Worm (Caenorhabditis elegans) whole organism, L4 larva: ENCODE data around the gene R02D5.3.
A peak's percentile ranks its signal among the peaks of the same experiment; 100 is the strongest.

Experiments used
- Y105C5A.15 ChIP-seq: fragments of 200-800 bp; sonication (Bioruptor generic); IDR thresholded peaks from 2 replicates; pipeline ENCODE4 v1.3.6; 2022; ENCODE audit warnings: missing genetic modification characterization, missing compliant biosample characterization
- aha-1 ChIP-seq: fragments of 150-350 bp; peaks from one replicate; lab custom pipeline; 2014; ENCODE audit warnings: missing biosample characterization, missing genetic modification characterization
- ceh-20 ChIP-seq: fragments of 200-800 bp; sonication (Bioruptor generic); IDR thresholded peaks from 2 replicates; pipeline ENCODE4 v1.3.6; 2022; ENCODE audit warnings: missing genetic modification reagents, missing genetic modification characterization, missing compliant biosample characterization
- ceh-44 ChIP-seq: fragments of 200-800 bp; sonication (Bioruptor generic); IDR thresholded peaks from 2 replicates; pipeline ENCODE4 v1.3.6; 2022; ENCODE audit warnings: missing genetic modification reagents, missing genetic modification characterization, missing compliant biosample characterization
- ceh-62 ChIP-seq: sonication (generic microtip); optimal IDR thresholded peaks from 2 replicates; lab custom pipeline; 2017; ENCODE audit warnings: missing biosample characterization, missing genetic modification characterization
- ces-1 ChIP-seq: fragments of 150-350 bp; sonication (generic microtip); optimal IDR thresholded peaks from 4 replicates; lab custom pipeline; 2014; ENCODE audit warnings: missing biosample characterization, missing genetic modification reagents, missing genetic modification characterization
- cey-2 ChIP-seq: sonication (generic microtip); optimal IDR thresholded peaks from 3 replicates; lab custom pipeline; 2017; ENCODE audit warnings: missing genetic modification characterization, mild to moderate bottlenecking, missing compliant biosample characterization, antibody characterized with exemption, borderline replicate concordance; ENCODE audit not compliant: insufficient read depth
- ctbp-1 ChIP-seq: fragments of 200-800 bp; sonication (Bioruptor generic); IDR thresholded peaks from 2 replicates; pipeline ENCODE4 v1.3.6; 2022; ENCODE audit warnings: missing genetic modification reagents, missing genetic modification characterization, missing compliant biosample characterization
- daf-19 ChIP-seq: fragments of 200-800 bp; sonication (Bioruptor generic); conservative IDR thresholded peaks from 2 replicates; pipeline ENCODE4 v1.3.6; 2022; ENCODE audit warnings: missing genetic modification characterization, missing compliant biosample characterization
- dmd-9 ChIP-seq: fragments of 200-800 bp; sonication (Bioruptor generic); IDR thresholded peaks from 2 replicates; pipeline ENCODE4 v1.3.6; 2022; ENCODE audit warnings: missing genetic modification reagents, missing genetic modification characterization, missing compliant biosample characterization
- dpl-1 ChIP-seq: fragments of 150-350 bp; optimal IDR thresholded peaks from 2 replicates; lab custom pipeline; 2014; ENCODE audit warnings: missing biosample characterization, missing genetic modification reagents, missing genetic modification characterization
- dve-1 ChIP-seq: sonication (generic microtip); optimal IDR thresholded peaks from 2 replicates; lab custom pipeline; 2017; ENCODE audit warnings: antibody characterized with exemption, mild to moderate bottlenecking, missing genetic modification characterization, missing compliant biosample characterization; ENCODE audit not compliant: insufficient read depth
- fkh-10 ChIP-seq: fragments of 150-350 bp; optimal IDR thresholded peaks from 2 replicates; lab custom pipeline; 2014; ENCODE audit warnings: missing biosample characterization, missing genetic modification reagents, missing genetic modification characterization
- fos-1 ChIP-seq: fragments of 150-350 bp; optimal IDR thresholded peaks from 2 replicates; lab custom pipeline; 2014; ENCODE audit warnings: missing biosample characterization, missing genetic modification characterization
- jun-1 ChIP-seq: fragments of 150-350 bp; optimal IDR thresholded peaks from 2 replicates; lab custom pipeline; 2014; ENCODE audit warnings: missing biosample characterization, missing genetic modification reagents, missing genetic modification characterization
- lin-15B ChIP-seq: fragments of 150-350 bp; sonication (generic microtip); optimal IDR thresholded peaks from 3 replicates; lab custom pipeline; 2014; ENCODE audit warnings: missing biosample characterization, missing genetic modification characterization
- lin-38 ChIP-seq: fragments of 200-800 bp; sonication (Bioruptor generic); IDR thresholded peaks from 2 replicates; pipeline ENCODE4 v1.3.6; 2022; ENCODE audit warnings: missing genetic modification reagents, missing genetic modification characterization, missing compliant biosample characterization
- lir-3 ChIP-seq: sonication (generic microtip); optimal IDR thresholded peaks from 2 replicates; lab custom pipeline; 2016; ENCODE audit warnings: mild to moderate bottlenecking, missing genetic modification characterization, missing compliant biosample characterization
- mep-1 ChIP-seq: fragments of 150-350 bp; sonication (generic microtip); optimal IDR thresholded peaks from 3 replicates; lab custom pipeline; 2014; ENCODE audit warnings: missing biosample characterization, missing genetic modification characterization
- mes-2 ChIP-seq: sonication (generic microtip); optimal IDR thresholded peaks from 2 replicates; lab custom pipeline; 2016; ENCODE audit warnings: missing genotype, mild to moderate bottlenecking, missing genetic modification characterization, missing compliant biosample characterization; ENCODE audit not compliant: poor library complexity, severe bottlenecking
- nhr-10 ChIP-seq: fragments of 150-350 bp; optimal IDR thresholded peaks from 2 replicates; lab custom pipeline; 2014; ENCODE audit warnings: missing biosample characterization, missing genetic modification characterization
- nhr-111 ChIP-seq: fragments of 200-800 bp; sonication (Bioruptor generic); optimal IDR thresholded peaks from 2 replicates; lab custom pipeline; 2018; ENCODE audit warnings: mild to moderate bottlenecking, missing genetic modification characterization, missing compliant biosample characterization
- nhr-42 ChIP-seq: fragments of 200-800 bp; sonication (Bioruptor generic); IDR thresholded peaks from 2 replicates; pipeline ENCODE4 v1.3.6; 2022; ENCODE audit warnings: missing genetic modification characterization, missing compliant biosample characterization
- nhr-48 ChIP-seq: sonication (generic microtip); optimal IDR thresholded peaks from 2 replicates; lab custom pipeline; 2016; ENCODE audit warnings: mild to moderate bottlenecking, missing genetic modification characterization, missing compliant biosample characterization
- nhr-77 ChIP-seq: fragments of 150-350 bp; optimal IDR thresholded peaks from 2 replicates; lab custom pipeline; 2014; ENCODE audit warnings: missing biosample characterization, missing genetic modification characterization
- pqm-1 ChIP-seq: sonication (generic microtip); optimal IDR thresholded peaks from 2 replicates; lab custom pipeline; 2017; ENCODE audit warnings: missing biosample characterization, missing genetic modification characterization
- sdz-12 ChIP-seq: fragments of 200-800 bp; sonication (Bioruptor generic); optimal IDR thresholded peaks from 2 replicates; lab custom pipeline; 2018; ENCODE audit warnings: mild to moderate bottlenecking, missing genetic modification characterization, missing compliant biosample characterization
- skn-1 ChIP-seq: fragments of 150-350 bp; optimal IDR thresholded peaks from 2 replicates; lab custom pipeline; 2014; ENCODE audit warnings: missing biosample characterization, missing genetic modification characterization
- snpc-1.2 ChIP-seq: fragments of 200-800 bp; sonication (Bioruptor generic); IDR thresholded peaks from 2 replicates; pipeline ENCODE4 v1.3.6; 2022; ENCODE audit warnings: missing genetic modification reagents, missing genetic modification characterization, missing compliant biosample characterization
- tag-97 ChIP-seq: fragments of 200-800 bp; sonication (Bioruptor generic); IDR thresholded peaks from 2 replicates; pipeline ENCODE4 v1.3.6; 2022; ENCODE audit warnings: missing genetic modification characterization, missing compliant biosample characterization
- tra-1 ChIP-seq: fragments of 200-800 bp; sonication (Bioruptor generic); IDR thresholded peaks from 2 replicates; pipeline ENCODE4 v1.3.6; 2022; ENCODE audit warnings: missing genetic modification reagents, missing genetic modification characterization, missing compliant biosample characterization
- unc-62 ChIP-seq, 3 experiments: fragments of 150-350 bp in 1 of 3; sonication (generic microtip); optimal IDR thresholded peaks in 2 of 3; peaks in 1 of 3; 1 replicate in 1 of 3; 2 replicates in 2 of 3; lab custom pipeline; 2014 to 2017; ENCODE audit warnings: missing biosample characterization in 3 of 3, missing genetic modification characterization in 3 of 3, missing genetic modification reagents in 3 of 3, missing genotype in 1 of 3
- vab-7 ChIP-seq: fragments of 200-800 bp; sonication (Bioruptor generic); IDR thresholded peaks from 2 replicates; pipeline ENCODE4 v1.3.6; 2022; ENCODE audit warnings: missing genetic modification reagents, missing genetic modification characterization, missing compliant biosample characterization
- zfp-2 ChIP-seq: sonication (generic microtip); optimal IDR thresholded peaks from 2 replicates; lab custom pipeline; 2016; ENCODE audit warnings: mild to moderate bottlenecking, missing genetic modification characterization, missing compliant biosample characterization
- zfp-3 ChIP-seq: fragments of 200-800 bp; sonication (Bioruptor generic); conservative IDR thresholded peaks from 2 replicates; pipeline ENCODE4 v1.3.6; 2022; ENCODE audit warnings: missing genetic modification reagents, missing genetic modification characterization, missing compliant biosample characterization
- zip-11 ChIP-seq: fragments of 200-800 bp; sonication (Bioruptor generic); IDR thresholded peaks from 2 replicates; pipeline ENCODE4 v1.3.6; 2022; ENCODE audit warnings: missing genetic modification characterization, missing compliant biosample characterization
- zip-2 ChIP-seq: fragments of 150-350 bp; optimal IDR thresholded peaks from 2 replicates; lab custom pipeline; 2014; ENCODE audit warnings: missing biosample characterization, missing genetic modification characterization
- ztf-11 ChIP-seq: fragments of 150-350 bp; optimal IDR thresholded peaks from 2 replicates; lab custom pipeline; 2014; ENCODE audit warnings: missing biosample characterization, missing genetic modification characterization
- ztf-7 ChIP-seq: fragments of 150-350 bp; optimal IDR thresholded peaks from 2 replicates; lab custom pipeline; 2014; ENCODE audit warnings: missing biosample characterization, missing genetic modification characterization

R02D5.3 gene

DNA sequence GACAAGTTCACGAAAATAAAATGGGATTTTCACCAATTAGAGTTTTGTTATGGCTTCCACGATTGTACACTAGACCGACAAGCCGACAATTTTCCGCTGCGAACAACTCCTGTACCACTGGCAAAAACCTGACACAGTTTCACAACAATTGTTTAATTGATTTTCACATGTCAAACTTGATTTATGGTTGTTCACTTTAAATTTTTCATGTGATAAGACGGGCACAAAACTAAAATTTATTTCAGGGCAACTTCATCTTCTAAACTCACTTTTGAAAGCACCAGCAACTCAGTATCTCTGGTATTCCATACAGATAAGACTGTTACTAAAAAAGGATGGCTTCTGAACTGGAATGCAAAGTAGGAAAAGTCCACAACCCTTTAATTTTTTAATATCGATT lies 1.6 kb upstream of the R02D5.3 start, which contains the start of gene R02D5.7:
Gene R02D5.7, minus strand, starts transcription at position 101 of the 400 bp plus-strand sequence.
- TF ChIP-seq skn-1 (tag; lab: Kevin White, UChicago) (no peak), pqm-1 (tag; lab: Kevin White, UChicago) (peak; percentile 11)

DNA sequence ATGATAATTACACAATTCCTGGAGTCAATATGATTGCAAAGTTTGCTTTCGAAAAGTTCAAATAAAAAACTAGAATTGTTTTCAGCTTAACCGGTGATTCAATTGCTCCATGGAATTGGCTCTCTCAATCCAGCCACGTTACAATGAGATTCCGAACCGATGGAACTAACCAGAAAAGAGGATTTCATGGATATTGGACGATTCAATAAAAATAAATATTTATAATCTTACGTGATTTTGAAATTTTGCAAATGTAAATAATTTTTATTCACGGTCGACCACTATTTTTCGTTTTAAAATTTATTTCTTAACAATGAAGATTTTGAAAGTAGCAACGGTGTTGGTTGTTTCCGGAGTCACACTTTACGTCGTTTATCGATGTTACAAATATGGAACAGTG lies 973 bp upstream of the R02D5.3 start, which contains the start of gene R02D5.10:
Gene R02D5.10, plus strand, starts transcription at position 301 of the 400 bp plus-strand sequence.
- TF ChIP-seq fos-1 (tag; lab: Kevin White, UChicago): no peak
- no peak for TF ChIP-seq mes-2 (tag; lab: Kevin White, UChicago)
- TF ChIP-seq nhr-111 (GFP tag; lab: Kevin White, UChicago): no peak
- TF ChIP-seq Y105C5A.15: no peak
- TF ChIP-seq zip-11 (GFP tag; lab: Robert Waterston, UW): no peak
- TF ChIP-seq ceh-62 (tag; lab: Kevin White, UChicago): no peak
- no peak for TF ChIP-seq tra-1 (GFP tag; lab: Robert Waterston, UW)
- no peak for TF ChIP-seq ces-1
- no peak for TF ChIP-seq dve-1 (tag; lab: Kevin White, UChicago)
- TF ChIP-seq dmd-9: no peak
- TF ChIP-seq daf-19 (GFP tag; lab: Robert Waterston, UW): no peak
- TF ChIP-seq nhr-42 (GFP tag; lab: Robert Waterston, UW): no peak

DNA sequence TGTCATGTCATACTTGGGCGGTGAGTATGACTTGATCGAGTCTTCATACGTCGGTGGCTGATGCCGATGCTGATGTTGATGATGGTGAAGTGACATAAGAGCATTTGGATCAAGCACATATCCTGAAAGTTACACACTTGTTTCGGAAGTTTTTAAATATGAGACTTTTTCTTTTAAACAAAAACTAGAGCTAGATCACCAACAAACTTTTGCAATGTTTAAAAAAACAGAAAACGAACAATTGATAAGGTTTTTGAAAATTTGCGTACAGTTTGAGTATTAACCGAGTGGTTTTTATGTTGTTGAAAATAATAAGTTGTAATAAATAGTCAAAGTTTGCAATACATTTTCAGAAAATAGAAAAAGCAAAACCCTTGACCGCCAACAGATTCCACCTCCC lies 1.6 kb downstream of the R02D5.3 start, which contains the start of gene R02D5.4:
Gene R02D5.4, minus strand, starts transcription at position 101 of the 400 bp plus-strand sequence.
- TF ChIP-seq jun-1 (no peak), mep-1 (tag; lab: Kevin White, UChicago) (no peak), nhr-10 (tag; lab: Kevin White, UChicago) (no peak), ctbp-1 (GFP tag; lab: Robert Waterston, UW) (no peak), unc-62 (GFP tag; optimal IDR thresholded peaks at IDR 0.05 in 1 of 2; lab: Kevin White, UChicago) (no peak), unc-62 (tag; optimal IDR thresholded peaks at IDR 0.05; lab: Kevin White, UChicago) (no peak), aha-1 (tag; lab: Kevin White, UChicago) (no peak), vab-7 (no peak), sdz-12 (GFP tag; lab: Kevin White, UChicago) (no peak), ceh-44 (GFP tag; lab: Robert Waterston, UW) (no peak), zfp-3 (GFP tag; lab: Robert Waterston, UW) (no peak), lin-38 (GFP tag; lab: Robert Waterston, UW) (no peak), cey-2 (no peak), ztf-11 (tag; lab: Kevin White, UChicago) (no peak), lin-15B (tag; lab: Kevin White, UChicago) (no peak), ceh-20 (GFP tag; lab: Robert Waterston, UW) (no peak), fkh-10 (no peak), ztf-7 (tag; lab: Kevin White, UChicago) (no peak), tag-97 (GFP tag; lab: Robert Waterston, UW) (no peak), nhr-77 (tag; lab: Kevin White, UChicago) (no peak)
- TF ChIP-seq, all 104 proteins: peak for 0

DNA sequence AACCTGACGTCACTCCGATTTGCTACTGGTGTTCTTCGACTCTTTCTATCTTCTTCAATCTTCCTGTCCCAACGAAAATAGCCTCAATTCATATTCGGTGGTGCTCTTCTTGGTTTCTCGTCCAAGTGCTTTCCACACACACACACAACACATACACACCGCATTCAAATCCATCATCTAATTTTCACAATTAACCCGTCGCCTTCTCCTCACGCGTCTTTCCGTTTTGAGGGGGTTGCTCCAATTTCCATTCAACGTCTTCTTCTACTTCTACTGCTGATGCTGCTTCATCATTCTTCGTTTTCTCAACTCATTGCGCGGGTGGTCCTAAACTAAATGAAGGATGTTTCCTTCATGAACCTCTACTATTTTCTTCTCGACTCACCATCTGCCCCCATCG lies 8.1 kb downstream of the R02D5.3 start:
- TF ChIP-seq snpc-1.2 (no peak), ceh-44 (GFP tag; lab: Robert Waterston, UW) (no peak), zip-2 (no peak), nhr-42 (GFP tag; lab: Robert Waterston, UW) (no peak), dpl-1 (no peak), lir-3 (tag; lab: Kevin White, UChicago) (no peak), nhr-48 (tag; lab: Kevin White, UChicago) (no peak), zfp-2 (tag; lab: Kevin White, UChicago) (no peak), tra-1 (GFP tag; lab: Robert Waterston, UW) (no peak)
